Worm (Caenorhabditis elegans) whole organism, mixed stage, embryonic: ENCODE measurements around the gene inso-1.

Experiments
- ceh-39 ChIP-seq: fragments of 150-350 bp; optimal IDR thresholded peaks from 2 replicates; lab custom pipeline; 2014; ENCODE audit warnings: missing biosample characterization, missing genetic modification characterization
- ceh-43 ChIP-seq: fragments of 200-800 bp; sonication (Bioruptor generic); optimal IDR thresholded peaks from 2 replicates; lab custom pipeline; 2018; ENCODE audit warnings: mild to moderate bottlenecking, missing genetic modification characterization, moderate library complexity, missing compliant biosample characterization
- nhr-237 ChIP-seq: fragments of 150-350 bp; optimal IDR thresholded peaks from 2 replicates; lab custom pipeline; 2014; ENCODE audit warnings: missing biosample characterization, missing genetic modification characterization
- pha-4 ChIP-seq: fragments of 150-350 bp; optimal IDR thresholded peaks from 2 replicates; lab custom pipeline; 2018; ENCODE audit warnings: missing biosample characterization, missing genetic modification reagents, missing genetic modification characterization
- snpc-4 ChIP-seq: fragments of 150-350 bp; optimal IDR thresholded peaks from 2 replicates; lab custom pipeline; 2014; ENCODE audit warnings: missing biosample characterization, missing genetic modification characterization

DNA sequence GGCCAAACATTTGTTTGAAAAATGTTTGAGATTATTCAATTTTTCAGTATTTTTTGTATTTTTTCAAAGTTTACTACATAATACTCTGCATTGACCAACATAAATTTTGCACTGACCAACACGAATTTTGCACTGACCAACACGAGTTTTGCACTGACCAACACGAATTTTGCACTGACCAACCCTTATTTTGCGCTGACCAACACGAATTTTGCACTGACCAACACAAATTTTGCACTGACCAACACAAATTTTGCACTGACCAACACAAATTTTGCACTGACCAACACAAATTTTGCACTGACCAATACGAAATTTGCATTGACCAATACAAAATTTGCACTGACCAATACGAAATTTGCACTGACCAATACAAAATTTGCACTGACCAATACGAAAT is 7.1 kb upstream of the inso-1 start:
- TF ChIP-seq snpc-4 (tag; lab: Kevin White, UChicago) (no peak), pha-4 (no peak), ceh-43 (GFP tag; lab: Kevin White, UChicago) (no peak), nhr-237 (tag; lab: Kevin White, UChicago) (no peak), ceh-39 (tag; lab: Kevin White, UChicago) (no peak)
